Fruit fly (Drosophila melanogaster) whole organism, embryonic: Measurements from ENCODE around the gene CG11893.

Source experiments
- Antp ChIP-seq: fragments of 200-800 bp; sonication (Bioruptor generic); optimal IDR thresholded peaks from 3 replicates; lab custom pipeline; 2016; ENCODE audit warnings: missing biosample characterization, missing genetic modification characterization
- Blimp-1 ChIP-seq: fragments of 200-800 bp; sonication (Bioruptor generic); optimal IDR thresholded peaks from 3 replicates; lab custom pipeline; 2018; ENCODE audit warnings: missing biosample characterization, missing genetic modification characterization, mild to moderate bottlenecking, moderate library complexity, missing genetic modification reagents
- Bteb2 ChIP-seq: fragments of 200-800 bp; sonication (Bioruptor generic); optimal IDR thresholded peaks from 2 replicates; lab custom pipeline; 2016; ENCODE audit warnings: missing biosample characterization, missing genetic modification characterization
- CG1024 ChIP-seq: fragments of 200-800 bp; sonication (Bioruptor generic); IDR thresholded peaks from 2 replicates; pipeline ENCODE4 v1.3.6; 2022; ENCODE audit warnings: missing biosample characterization, missing genetic modification characterization
- CG10267 ChIP-seq: fragments of 200-800 bp; sonication (Bioruptor generic); optimal IDR thresholded peaks from 2 replicates; lab custom pipeline; 2018; ENCODE audit warnings: missing biosample characterization, mild to moderate bottlenecking, missing genetic modification characterization, moderate library complexity
- CG10979 ChIP-seq: fragments of 200-800 bp; sonication (Bioruptor generic); optimal IDR thresholded peaks from 2 replicates; lab custom pipeline; 2018; ENCODE audit warnings: missing biosample characterization, mild to moderate bottlenecking, missing genetic modification characterization, moderate library complexity
- CG11696 ChIP-seq: fragments of 200-800 bp; sonication (Bioruptor generic); IDR thresholded peaks from 2 replicates; pipeline ENCODE4 v1.3.6; 2022; ENCODE audit warnings: missing biosample characterization, missing genetic modification characterization
- CG11723 ChIP-seq: fragments of 200-800 bp; sonication (Bioruptor generic); optimal IDR thresholded peaks from 2 replicates; lab custom pipeline; 2017; ENCODE audit warnings: missing biosample characterization, mild to moderate bottlenecking, missing genetic modification characterization
- CG13287 ChIP-seq: fragments of 200-800 bp; sonication (Bioruptor generic); IDR thresholded peaks from 2 replicates; pipeline ENCODE4 v1.3.6; 2022; ENCODE audit warnings: missing biosample characterization, missing genetic modification characterization; ENCODE audit not compliant: partially characterized antibody
- CG1602 ChIP-seq: fragments of 200-800 bp; sonication (Bioruptor generic); optimal IDR thresholded peaks from 3 replicates; lab custom pipeline; 2016; ENCODE audit warnings: missing biosample characterization, missing genetic modification characterization
- CG17912 ChIP-seq: fragments of 200-800 bp; sonication (Bioruptor generic); optimal IDR thresholded peaks from 2 replicates; lab custom pipeline; 2018; ENCODE audit warnings: missing biosample characterization, mild to moderate bottlenecking, missing genetic modification characterization
- CG18599 ChIP-seq: fragments of 200-800 bp; sonication (Bioruptor generic); optimal IDR thresholded peaks from 3 replicates; lab custom pipeline; 2017; ENCODE audit warnings: missing biosample characterization, missing genetic modification characterization, mild to moderate bottlenecking, moderate library complexity, missing genetic modification reagents
- CG2889 ChIP-seq: fragments of 200-800 bp; sonication (Bioruptor generic); IDR thresholded peaks from 3 replicates; pipeline ENCODE4 v1.3.6; 2022; ENCODE audit warnings: missing biosample characterization, missing genetic modification characterization
- CG3065 ChIP-seq: fragments of 200-800 bp; sonication (Bioruptor generic); optimal IDR thresholded peaks from 2 replicates; lab custom pipeline; 2016; ENCODE audit warnings: missing biosample characterization, missing genetic modification characterization
- CG3847 ChIP-seq: fragments of 200-800 bp; sonication (Bioruptor generic); IDR thresholded peaks from 2 replicates; pipeline ENCODE4 v1.3.6; 2022; ENCODE audit warnings: missing biosample characterization, missing genetic modification characterization
- CG42726 ChIP-seq: fragments of 200-800 bp; sonication (Bioruptor generic); IDR thresholded peaks from 2 replicates; pipeline ENCODE4 v1.3.6; 2022; ENCODE audit warnings: missing biosample characterization, missing genetic modification characterization; ENCODE audit not compliant: partially characterized antibody
- CG4328 ChIP-seq: fragments of 200-800 bp; sonication (Bioruptor generic); optimal IDR thresholded peaks from 3 replicates; lab custom pipeline; 2017; ENCODE audit warnings: missing biosample characterization, missing genetic modification reagents, missing genetic modification characterization
- CG4360 ChIP-seq: fragments of 200-800 bp; sonication (Bioruptor generic); IDR thresholded peaks from 2 replicates; pipeline ENCODE4 v1.3.6; 2022; ENCODE audit warnings: missing biosample characterization, missing genetic modification characterization
- CG4730 ChIP-seq: fragments of 200-800 bp; sonication (Bioruptor generic); IDR thresholded peaks from 2 replicates; pipeline ENCODE4 v1.3.6; 2022; ENCODE audit warnings: missing biosample characterization, missing genetic modification characterization
- CG6813 ChIP-seq: fragments of 200-800 bp; sonication (Bioruptor generic); optimal IDR thresholded peaks from 2 replicates; lab custom pipeline; 2017; ENCODE audit warnings: missing biosample characterization, missing genetic modification characterization, mild to moderate bottlenecking, moderate library complexity, missing genetic modification reagents
- CG9609 ChIP-seq: fragments of 200-800 bp; sonication (Bioruptor generic); optimal IDR thresholded peaks from 3 replicates; lab custom pipeline; 2016; ENCODE audit warnings: missing biosample characterization, missing genetic modification characterization
- CTCF ChIP-seq: fragments of 200-800 bp; sonication (Bioruptor generic); optimal IDR thresholded peaks from 2 replicates; lab custom pipeline; 2017; ENCODE audit warnings: missing biosample characterization, mild to moderate bottlenecking, missing genetic modification characterization, moderate library complexity
- Dek ChIP-seq: fragments of 200-800 bp; sonication (Bioruptor generic); optimal IDR thresholded peaks from 3 replicates; lab custom pipeline; 2019; ENCODE audit warnings: missing biosample characterization, mild to moderate bottlenecking, missing genetic modification characterization, moderate library complexity
- Dp ChIP-seq: fragments of 200-800 bp; sonication (Bioruptor generic); optimal IDR thresholded peaks from 2 replicates; lab custom pipeline; 2018; ENCODE audit warnings: missing biosample characterization, mild to moderate bottlenecking, missing genetic modification characterization, moderate library complexity
- H15 ChIP-seq: fragments of 200-800 bp; sonication (Bioruptor generic); IDR thresholded peaks from 3 replicates; pipeline ENCODE4 v1.3.6; 2022; ENCODE audit warnings: missing biosample characterization, missing genetic modification characterization
- HLH54F ChIP-seq: fragments of 200-800 bp; sonication (Bioruptor generic); optimal IDR thresholded peaks from 3 replicates; lab custom pipeline; 2016; ENCODE audit warnings: missing biosample characterization, missing genetic modification characterization
- HLHmδ ChIP-seq: fragments of 200-800 bp; sonication (Bioruptor generic); optimal IDR thresholded peaks from 2 replicates; lab custom pipeline; 2018; ENCODE audit warnings: missing biosample characterization, mild to moderate bottlenecking, missing genetic modification characterization, moderate library complexity
- Hr78 ChIP-seq, 2 experiments: fragments of 200-800 bp in 1 of 2; fragments of >200 bp in 1 of 2; sonication (Bioruptor generic) in 1 of 2; optimal IDR thresholded peaks; 2 replicates each; lab custom pipeline; 2017 to 2019; ENCODE audit warnings: missing biosample characterization in 2 of 2, missing genetic modification characterization in 2 of 2, mild to moderate bottlenecking in 1 of 2, moderate library complexity in 1 of 2
- Lhr ChIP-seq: fragments of 200-800 bp; sonication (Bioruptor generic); optimal IDR thresholded peaks from 3 replicates; lab custom pipeline; 2017; ENCODE audit warnings: mild to moderate bottlenecking, missing biosample characterization, missing genetic modification reagents, missing genetic modification characterization
- Med ChIP-seq: fragments of 200-800 bp; sonication (Bioruptor generic); peaks from one replicate; lab custom pipeline; 2016; ENCODE audit warnings: missing biosample characterization, missing genetic modification characterization, mild to moderate bottlenecking, inconsistent platforms, moderate library complexity
- Neu2 ChIP-seq: fragments of 200-800 bp; sonication (Bioruptor generic); optimal IDR thresholded peaks from 3 replicates; lab custom pipeline; 2016; ENCODE audit warnings: missing biosample characterization, missing genetic modification characterization, borderline replicate concordance
- NfI ChIP-seq: fragments of 200-800 bp; sonication (Bioruptor generic); optimal IDR thresholded peaks from 3 replicates; lab custom pipeline; 2018; ENCODE audit warnings: missing biosample characterization, mild to moderate bottlenecking, missing genetic modification characterization, moderate library complexity
- Sry-δ ChIP-seq: fragments of 200-800 bp; sonication (Bioruptor generic); optimal IDR thresholded peaks from 2 replicates; lab custom pipeline; 2016; ENCODE audit warnings: missing biosample characterization, missing genetic modification characterization
- al ChIP-seq: fragments of 200-800 bp; sonication (Bioruptor generic); IDR thresholded peaks from 2 replicates; pipeline ENCODE4 v1.3.6; 2022; ENCODE audit warnings: missing biosample characterization, missing genetic modification characterization
- ap ChIP-seq: fragments of 200-800 bp; sonication (Bioruptor generic); IDR thresholded peaks from 2 replicates; pipeline ENCODE4 v1.3.6; 2022; ENCODE audit warnings: missing biosample characterization, missing genetic modification characterization
- cas ChIP-seq: fragments of 200-800 bp; sonication (Bioruptor generic); IDR thresholded peaks from 2 replicates; pipeline ENCODE4 v1.3.6; 2022; ENCODE audit warnings: missing biosample characterization, missing genetic modification characterization
- chif ChIP-seq, 2 experiments: fragments of 200-800 bp; sonication (Bioruptor generic); optimal IDR thresholded peaks; 3 replicates each; lab custom pipeline; 2016; ENCODE audit warnings: missing biosample characterization in 2 of 2, missing genetic modification characterization in 2 of 2
- da ChIP-seq: fragments of 200-800 bp; sonication (Bioruptor generic); optimal IDR thresholded peaks from 2 replicates; lab custom pipeline; 2016; ENCODE audit warnings: missing biosample characterization, missing genetic modification characterization
- danr ChIP-seq: fragments of 200-800 bp; sonication (Bioruptor generic); IDR thresholded peaks from 2 replicates; pipeline ENCODE4 v1.3.6; 2022; ENCODE audit warnings: missing biosample characterization, missing genetic modification characterization
- dpn ChIP-seq, 2 experiments: fragments of 200-800 bp; sonication (Bioruptor generic); optimal IDR thresholded peaks; 3 replicates each; lab custom pipeline; 2016; ENCODE audit warnings: missing biosample characterization in 2 of 2, missing genetic modification characterization in 2 of 2
- ems ChIP-seq: fragments of 200-800 bp; sonication (Bioruptor generic); optimal IDR thresholded peaks from 3 replicates; lab custom pipeline; 2016; ENCODE audit warnings: missing biosample characterization, missing genetic modification characterization
- ind ChIP-seq: fragments of 200-800 bp; sonication (Bioruptor generic); optimal IDR thresholded peaks from 3 replicates; lab custom pipeline; 2016; ENCODE audit warnings: missing biosample characterization, missing genetic modification characterization
- jigr1 ChIP-seq: fragments of 200-800 bp; sonication (Bioruptor generic); IDR thresholded peaks from 3 replicates; pipeline ENCODE4 v1.3.6; 2022; ENCODE audit warnings: missing biosample characterization, missing genetic modification characterization
- ken ChIP-seq: fragments of 200-800 bp; sonication (Bioruptor generic); IDR thresholded peaks from 3 replicates; pipeline ENCODE4 v1.3.6; 2022; ENCODE audit warnings: missing biosample characterization, missing genetic modification characterization
- lov ChIP-seq, 2 experiments: fragments of 200-800 bp in 1 of 2; fragments of >200 bp in 1 of 2; sonication (Bioruptor generic) in 1 of 2; IDR thresholded peaks in 1 of 2; optimal IDR thresholded peaks in 1 of 2; 2 replicates in 1 of 2; 3 replicates in 1 of 2; pipeline versions ENCODE4 v1.3.6 to Lab custom; 2017 to 2022; ENCODE audit warnings: missing biosample characterization in 1 of 2, missing genetic modification characterization in 1 of 2
- pfk ChIP-seq: fragments of 200-800 bp; sonication (Bioruptor generic); optimal IDR thresholded peaks from 2 replicates; lab custom pipeline; 2018; ENCODE audit warnings: missing biosample characterization, mild to moderate bottlenecking, missing genetic modification characterization, moderate library complexity
- pita ChIP-seq: fragments of 200-800 bp; sonication (Bioruptor generic); optimal IDR thresholded peaks from 2 replicates; lab custom pipeline; 2017; ENCODE audit warnings: missing biosample characterization, mild to moderate bottlenecking, missing genetic modification characterization
- ttk ChIP-seq: fragments of 200-800 bp; sonication (Bioruptor generic); IDR thresholded peaks from 2 replicates; pipeline ENCODE4 v2.1.2; 2022; ENCODE audit warnings: missing biosample characterization, missing genetic modification characterization
- unc-4 ChIP-seq: fragments of 200-800 bp; sonication (Bioruptor generic); IDR thresholded peaks from 2 replicates; pipeline ENCODE4 v1.3.6; 2022; ENCODE audit warnings: missing biosample characterization, missing genetic modification characterization; ENCODE audit not compliant: partially characterized antibody

Gene CG11893

dm6 chr3R:25247379-25247869 lies 42.3 kb upstream of the CG11893 start, which contains the start of the genes RpS27 and Nup37 (continued):
- TF ChIP-seq ttk (GFP tag; lab: Robert Waterston, UW) (peak; percentile 97), ems (GFP tag; lab: Kevin White, UChicago) (peak; percentile 98), pfk (peak; percentile 90), Antp (GFP tag; lab: Kevin White, UChicago) (peak; percentile 98), Neu2 (GFP tag; lab: Kevin White, UChicago) (peak; percentile 93), CG6813 (GFP tag; lab: Kevin White, UChicago) (peak; percentile 98), da (peak; percentile 99), unc-4 (GFP tag; lab: Robert Waterston, UW) (0 out of 2 replicates have a peak, but pooled peaks have one; percentile 21), CG4730 (peak; percentile 94), CG18599 (GFP tag; lab: Kevin White, UChicago) (peak; percentile 98), Med (peak; percentile 100), H15 (GFP tag; lab: Robert Waterston, UW) (peak; percentile 97), CG9609 (GFP tag; lab: Kevin White, UChicago) (peak; percentile 99), CG10979 (tag; lab: Kevin White, UChicago) (peak; percentile 86), chif (GFP tag; optimal IDR thresholded peaks at IDR 0.05; lab: Kevin White, UChicago) (peak; percentile 96 to 98), CG17912 (GFP tag; lab: Kevin White, UChicago) (peak; percentile 100), lov (optimal IDR thresholded peaks at IDR 0.05; lab: Kevin White, UChicago) (no peak), lov (GFP tag; IDR thresholded peaks at IDR 0.05; lab: Robert Waterston, UW) (peak; percentile 99), dpn (GFP tag; optimal IDR thresholded peaks at IDR 0.05; lab: Kevin White, UChicago) (peak; percentile 95 to 99), cas (GFP tag; lab: Robert Waterston, UW) (peak; percentile 91), HLH54F (GFP tag; lab: Kevin White, UChicago) (peak; percentile 98), CG4360 (peak; percentile 67), NfI (peak; percentile 100), ken (GFP tag; lab: Robert Waterston, UW) (peak; percentile 99), CTCF (GFP tag; lab: Kevin White, UChicago) (peak; percentile 74), CG3065 (peak; percentile 98), Lhr (GFP tag; lab: Kevin White, UChicago) (peak; percentile 97), CG1024 (peak; percentile 94), CG11696 (peak; percentile 84), danr (GFP tag; lab: Robert Waterston, UW) (peak; percentile 82), jigr1 (peak; percentile 72; the same call in 1 of the 3 replicates), HLHmδ (GFP tag; lab: Kevin White, UChicago) (peak; percentile 100), al (peak; percentile 95), ind (GFP tag; lab: Kevin White, UChicago) (peak; percentile 96), Bteb2 (GFP tag; lab: Kevin White, UChicago) (peak; percentile 97), Dek (tag; lab: Kevin White, UChicago) (peak; percentile 95), CG4328 (GFP tag; lab: Kevin White, UChicago) (peak; percentile 99), CG1602 (peak; percentile 95), CG10267 (tag; lab: Kevin White, UChicago) (peak; percentile 99), Dp (GFP tag; lab: Kevin White, UChicago) (peak; percentile 77), Hr78 (GFP tag; optimal IDR thresholded peaks at IDR 0.05; lab: Kevin White, UChicago) (no peak), CG11723 (peak; percentile 99), ap (peak; percentile 95), Blimp-1 (GFP tag; lab: Kevin White, UChicago) (peak; percentile 86), CG2889 (peak; percentile 94), Sry-δ (GFP tag; lab: Kevin White, UChicago) (peak; percentile 83), pita (no peak), CG13287 (GFP tag; lab: Robert Waterston, UW) (peak; percentile 14; the same call in 1 of the 2 replicates), CG3847 (GFP tag; lab: Robert Waterston, UW) (peak; percentile 98), CG42726 (no peak)
